Worm (Caenorhabditis elegans) whole organism, L3 larva: ENCODE data around the gene fbxa-104.

Experiments used
- R02D3.7 ChIP-seq: fragments of 150-350 bp; optimal IDR thresholded peaks from 2 replicates; lab custom pipeline; 2014; ENCODE audit warnings: missing biosample characterization, missing genetic modification characterization
- aly-2 ChIP-seq: fragments of 150-350 bp; optimal IDR thresholded peaks from 2 replicates; lab custom pipeline; 2014; ENCODE audit warnings: missing biosample characterization, missing genetic modification characterization
- ama-1 ChIP-seq: fragments of 150-350 bp; optimal IDR thresholded peaks from 2 replicates; lab custom pipeline; 2018
- ceh-16 ChIP-seq: sonication (generic microtip); optimal IDR thresholded peaks from 2 replicates; lab custom pipeline; 2017; ENCODE audit warnings: missing biosample characterization, missing genetic modification characterization
- ceh-28 ChIP-seq: fragments of 150-350 bp; optimal IDR thresholded peaks from 2 replicates; lab custom pipeline; 2014; ENCODE audit warnings: missing biosample characterization, missing genetic modification reagents, missing genetic modification characterization
- ceh-82 ChIP-seq: fragments of 150-350 bp; optimal IDR thresholded peaks from 2 replicates; lab custom pipeline; 2014; ENCODE audit warnings: missing biosample characterization, missing genetic modification characterization
- daf-12 ChIP-seq: fragments of 150-350 bp; optimal IDR thresholded peaks from 2 replicates; lab custom pipeline; 2014; ENCODE audit warnings: missing biosample characterization, missing genetic modification reagents, missing genetic modification characterization
- egl-27 ChIP-seq: sonication (generic microtip); optimal IDR thresholded peaks from 4 replicates; lab custom pipeline; 2017; ENCODE audit warnings: missing biosample characterization, missing genetic modification reagents, missing genetic modification characterization
- egl-5 ChIP-seq: fragments of 150-350 bp; optimal IDR thresholded peaks from 2 replicates; lab custom pipeline; 2017; ENCODE audit warnings: missing biosample characterization, missing genetic modification reagents, missing genetic modification characterization, inconsistent platforms
- elt-2 ChIP-seq: sonication (generic microtip); optimal IDR thresholded peaks from 2 replicates; lab custom pipeline; 2016; ENCODE audit warnings: missing genetic modification reagents, mild to moderate bottlenecking, missing genetic modification characterization, missing compliant biosample characterization
- elt-3 ChIP-seq, 3 experiments: fragments of 150-350 bp in 1 of 3; sonication (generic microtip) in 2 of 3; optimal IDR thresholded peaks; 2 replicates in 2 of 3; 4 replicates in 1 of 3; lab custom pipeline; 2014 to 2017; ENCODE audit warnings: missing biosample characterization in 3 of 3, missing genetic modification characterization in 3 of 3
- eor-1 ChIP-seq, 2 experiments: fragments of 150-350 bp; optimal IDR thresholded peaks; 2 replicates each; lab custom pipeline; 2014 to 2018; ENCODE audit warnings: missing biosample characterization in 2 of 2, missing genetic modification characterization in 2 of 2
- fkh-10 ChIP-seq: sonication (generic microtip); optimal IDR thresholded peaks from 2 replicates; lab custom pipeline; 2017; ENCODE audit warnings: missing biosample characterization, missing genetic modification reagents, missing genetic modification characterization
- fkh-2 ChIP-seq: fragments of 150-350 bp; optimal IDR thresholded peaks from 2 replicates; lab custom pipeline; 2014; ENCODE audit warnings: missing biosample characterization, missing genetic modification reagents, missing genetic modification characterization
- fos-1 ChIP-seq: fragments of 150-350 bp; optimal IDR thresholded peaks from 2 replicates; lab custom pipeline; 2014; ENCODE audit warnings: missing biosample characterization, missing genetic modification characterization
- hmg-11 ChIP-seq: sonication (generic microtip); optimal IDR thresholded peaks from 2 replicates; lab custom pipeline; 2016; ENCODE audit warnings: missing genetic modification characterization, missing compliant biosample characterization
- jun-1 ChIP-seq: fragments of 150-350 bp; optimal IDR thresholded peaks from 2 replicates; lab custom pipeline; 2014; ENCODE audit warnings: missing biosample characterization, missing genetic modification reagents, missing genetic modification characterization
- lin-15B ChIP-seq: fragments of 150-350 bp; optimal IDR thresholded peaks from 2 replicates; lab custom pipeline; 2014; ENCODE audit warnings: missing biosample characterization, missing genetic modification characterization
- lin-39 ChIP-seq: fragments of 150-350 bp; optimal IDR thresholded peaks from 2 replicates; lab custom pipeline; 2018; ENCODE audit warnings: missing biosample characterization, missing genetic modification reagents, missing genetic modification characterization
- lsy-12 ChIP-seq: sonication (generic microtip); optimal IDR thresholded peaks from 2 replicates; lab custom pipeline; 2016; ENCODE audit warnings: mild to moderate bottlenecking, missing genetic modification characterization, missing compliant biosample characterization
- mdl-1 ChIP-seq: fragments of 150-350 bp; optimal IDR thresholded peaks from 2 replicates; lab custom pipeline; 2014; ENCODE audit warnings: missing biosample characterization, missing genetic modification characterization
- mml-1 ChIP-seq: fragments of 150-350 bp; sonication (generic microtip); optimal IDR thresholded peaks from 3 replicates; lab custom pipeline; 2014; ENCODE audit warnings: missing biosample characterization, missing genetic modification characterization
- nhr-11 ChIP-seq: fragments of 150-350 bp; optimal IDR thresholded peaks from 2 replicates; lab custom pipeline; 2014; ENCODE audit warnings: missing biosample characterization, missing genetic modification characterization
- nhr-23 ChIP-seq: fragments of 150-350 bp; optimal IDR thresholded peaks from 2 replicates; lab custom pipeline; 2014; ENCODE audit warnings: missing biosample characterization, missing genetic modification reagents, missing genetic modification characterization
- nhr-25 ChIP-seq: sonication (generic microtip); optimal IDR thresholded peaks from 2 replicates; lab custom pipeline; 2017; ENCODE audit warnings: missing biosample characterization, missing genetic modification characterization
- nhr-28 ChIP-seq: fragments of 150-350 bp; optimal IDR thresholded peaks from 2 replicates; lab custom pipeline; 2014; ENCODE audit warnings: missing biosample characterization, missing genetic modification characterization
- nhr-43 ChIP-seq: sonication (generic microtip); optimal IDR thresholded peaks from 2 replicates; lab custom pipeline; 2016; ENCODE audit warnings: mild to moderate bottlenecking, missing genetic modification characterization, missing compliant biosample characterization; ENCODE audit not compliant: poor library complexity, severe bottlenecking
- nhr-67 ChIP-seq: fragments of 150-350 bp; optimal IDR thresholded peaks from 2 replicates; lab custom pipeline; 2014; ENCODE audit warnings: missing biosample characterization, missing genetic modification characterization
- nhr-76 ChIP-seq: fragments of 150-350 bp; sonication (generic microtip); optimal IDR thresholded peaks from 5 replicates; lab custom pipeline; 2014; ENCODE audit warnings: missing biosample characterization, missing genetic modification characterization
- nhr-77 ChIP-seq: fragments of 150-350 bp; optimal IDR thresholded peaks from 2 replicates; lab custom pipeline; 2014; ENCODE audit warnings: missing biosample characterization, missing genetic modification characterization
- pha-4 ChIP-seq: fragments of 150-350 bp; optimal IDR thresholded peaks from 2 replicates; lab custom pipeline; 2014; ENCODE audit warnings: missing biosample characterization, missing genetic modification reagents, missing genetic modification characterization
- pqm-1 ChIP-seq: fragments of 150-350 bp; optimal IDR thresholded peaks from 2 replicates; lab custom pipeline; 2017; ENCODE audit warnings: missing biosample characterization, missing genetic modification characterization, inconsistent platforms
- sea-2 ChIP-seq: fragments of 150-350 bp; sonication (generic microtip); optimal IDR thresholded peaks from 4 replicates; lab custom pipeline; 2014; ENCODE audit warnings: missing biosample characterization, missing genetic modification reagents, missing genetic modification characterization
- skn-1 ChIP-seq: fragments of 150-350 bp; optimal IDR thresholded peaks from 2 replicates; lab custom pipeline; 2014; ENCODE audit warnings: missing biosample characterization, missing genetic modification characterization
- snpc-4 ChIP-seq: fragments of 150-350 bp; optimal IDR thresholded peaks from 2 replicates; lab custom pipeline; 2014; ENCODE audit warnings: missing biosample characterization, missing genetic modification characterization
- tbx-2 ChIP-seq: sonication (generic microtip); optimal IDR thresholded peaks from 2 replicates; lab custom pipeline; 2016; ENCODE audit warnings: mild to moderate bottlenecking, missing genetic modification characterization, missing compliant biosample characterization
- unc-39 ChIP-seq: sonication (generic microtip); optimal IDR thresholded peaks from 4 replicates; lab custom pipeline; 2017; ENCODE audit warnings: missing biosample characterization, missing genetic modification characterization
- zag-1 ChIP-seq: fragments of 150-350 bp; optimal IDR thresholded peaks from 2 replicates; lab custom pipeline; 2014; ENCODE audit warnings: missing biosample characterization, missing genetic modification characterization
- ztf-11 ChIP-seq: fragments of 150-350 bp; optimal IDR thresholded peaks from 2 replicates; lab custom pipeline; 2014; ENCODE audit warnings: missing biosample characterization, missing genetic modification characterization
- ztf-4 ChIP-seq: fragments of 150-350 bp; optimal IDR thresholded peaks from 2 replicates; lab custom pipeline; 2014; ENCODE audit warnings: missing biosample characterization, missing genetic modification characterization

Gene fbxa-104

ce11 chrV:15423601-15424000 is at the start of gene fbxa-104:
TSS of gene fbxa-104 (minus strand) at chrV:15423683.
- TF ChIP-seq nhr-77 (tag; lab: Kevin White, UChicago) (no peak), aly-2 (tag; lab: Kevin White, UChicago) (no peak), ceh-16 (tag; lab: Kevin White, UChicago) (no peak), ztf-4 (tag; lab: Kevin White, UChicago) (no peak)

ce11 chrV:15471029-15471428 is 47.5 kb upstream of the fbxa-104 start, which contains the start of gene dpf-1:
TSS of gene dpf-1 (plus strand) at chrV:15471329.
- no peak for TF ChIP-seq lin-39 (tag; lab: Kevin White, UChicago)
- no peak for TF ChIP-seq sea-2 (GFP tag; lab: Kevin White, UChicago)
- TF ChIP-seq zag-1 (tag; lab: Kevin White, UChicago): no peak

- TF ChIP-seq nhr-11 (tag; lab: Kevin White, UChicago) (no peak), nhr-28 (tag; lab: Kevin White, UChicago) (no peak), ama-1 (lab: Kevin White, UChicago) (no peak), nhr-76 (tag; lab: Kevin White, UChicago) (no peak), jun-1 (tag; lab: Kevin White, UChicago) (no peak), snpc-4 (tag; lab: Kevin White, UChicago) (no peak), nhr-43 (tag; lab: Kevin White, UChicago) (no peak), egl-5 (no peak), ceh-28 (tag; lab: Kevin White, UChicago) (no peak), R02D3.7 (tag; lab: Kevin White, UChicago) (no peak), elt-2 (no peak)
Observed at ce11 chrV:15466719-15467118, 43.2 kb upstream of the fbxa-104 start.

- no peak for TF ChIP-seq egl-5
- no peak for TF ChIP-seq elt-3 (tag; optimal IDR thresholded peaks at IDR 0.05; lab: Kevin White, UChicago)
- no peak for TF ChIP-seq zag-1 (tag; lab: Kevin White, UChicago)
- TF ChIP-seq tbx-2: no peak
- TF ChIP-seq nhr-43 (tag; lab: Kevin White, UChicago): no peak
- TF ChIP-seq nhr-11 (tag; lab: Kevin White, UChicago): no peak
- TF ChIP-seq elt-2: no peak
- TF ChIP-seq ceh-28 (tag; lab: Kevin White, UChicago): no peak
- no peak for TF ChIP-seq eor-1 (tag; optimal IDR thresholded peaks at IDR 0.05; lab: Kevin White, UChicago)
- no peak for TF ChIP-seq nhr-77 (tag; lab: Kevin White, UChicago)
- TF ChIP-seq ceh-82: no peak
- TF ChIP-seq mdl-1: no peak
- TF ChIP-seq lin-39 (tag; lab: Kevin White, UChicago): no peak
- no peak for TF ChIP-seq snpc-4 (tag; lab: Kevin White, UChicago)
- TF ChIP-seq ama-1 (lab: Kevin White, UChicago): no peak
- TF ChIP-seq nhr-25 (tag; lab: Kevin White, UChicago): no peak
- TF ChIP-seq egl-27: no peak
- no peak for TF ChIP-seq R02D3.7 (tag; lab: Kevin White, UChicago)
- no peak for TF ChIP-seq mml-1
- no peak for TF ChIP-seq pha-4 (tag; lab: Kevin White, UChicago)
Observed at ce11 chrV:15466017-15466416, 42.5 kb upstream of the fbxa-104 start.

- TF ChIP-seq lsy-12: peak; percentile 71
- peak; percentile 90 for TF ChIP-seq jun-1 (tag; lab: Kevin White, UChicago)
- peak; percentile 77 for TF ChIP-seq nhr-25 (tag; lab: Kevin White, UChicago)
- peak in 1 of 3 experiments; percentile 76 for TF ChIP-seq elt-3 (tag; optimal IDR thresholded peaks at IDR 0.05; lab: Kevin White, UChicago)
- TF ChIP-seq lin-39 (tag; lab: Kevin White, UChicago): peak; percentile 63
- TF ChIP-seq hmg-11 (tag; lab: Kevin White, UChicago): peak; percentile 56
- TF ChIP-seq nhr-77 (tag; lab: Kevin White, UChicago): peak; percentile 70
- no peak for TF ChIP-seq daf-12 (tag; lab: Kevin White, UChicago)
- TF ChIP-seq ceh-82: peak; percentile 40
- peak; percentile 83 for TF ChIP-seq fos-1 (tag; lab: Kevin White, UChicago)
- peak; percentile 85 for TF ChIP-seq elt-2
- TF ChIP-seq nhr-23 (tag; lab: Kevin White, UChicago): peak; percentile 81
- no peak for TF ChIP-seq nhr-67
- TF ChIP-seq lin-15B (tag; lab: Kevin White, UChicago): peak; percentile 67
- TF ChIP-seq snpc-4 (tag; lab: Kevin White, UChicago): peak; percentile 64
- peak; percentile 14 for TF ChIP-seq nhr-11 (tag; lab: Kevin White, UChicago)
- TF ChIP-seq nhr-76 (tag; lab: Kevin White, UChicago): peak; percentile 76
- TF ChIP-seq pqm-1 (tag; lab: Kevin White, UChicago): peak; percentile 68
- TF ChIP-seq ztf-11 (tag; lab: Kevin White, UChicago): no peak
- peak; percentile 85 for TF ChIP-seq tbx-2
- peak; percentile 54 for TF ChIP-seq R02D3.7 (tag; lab: Kevin White, UChicago)
- TF ChIP-seq skn-1 (tag; lab: Kevin White, UChicago): peak; percentile 70
- TF ChIP-seq sea-2 (GFP tag; lab: Kevin White, UChicago): no peak
- TF ChIP-seq mdl-1: peak; percentile 11
- no peak for TF ChIP-seq fkh-2 (tag; lab: Kevin White, UChicago)
- TF ChIP-seq unc-39 (tag; lab: Kevin White, UChicago): no peak
- TF ChIP-seq ceh-28 (tag; lab: Kevin White, UChicago): no peak
- TF ChIP-seq nhr-43 (tag; lab: Kevin White, UChicago): peak; percentile 76
- TF ChIP-seq egl-27: peak; percentile 82
- no peak for TF ChIP-seq fkh-10 (GFP tag; lab: Kevin White, UChicago)
Observed at ce11 chrV:15465032-15465727, 41.7 kb upstream of the fbxa-104 start, which contains the start of gene pqn-71. TSS of gene pqn-71 (plus strand) at chrV:15465677.
